Worm (Caenorhabditis elegans) whole organism, L1 larva: Measurements from ENCODE around the gene fbxc-19.

Experiments used
- C04F5.9 ChIP-seq: sonication (generic microtip); optimal IDR thresholded peaks from 2 replicates; lab custom pipeline; 2016; ENCODE audit warnings: missing genetic modification characterization, missing compliant biosample characterization
- C16A3.4 ChIP-seq: fragments of 150-350 bp; optimal IDR thresholded peaks from 2 replicates; lab custom pipeline; 2014; ENCODE audit warnings: missing biosample characterization, missing genetic modification characterization
- Y116A8C.19 ChIP-seq: sonication (generic microtip); optimal IDR thresholded peaks from 2 replicates; lab custom pipeline; 2016; ENCODE audit warnings: missing compliant biosample characterization, missing genetic modification characterization, borderline replicate concordance
- aha-1 ChIP-seq: fragments of 150-350 bp; optimal IDR thresholded peaks from 2 replicates; lab custom pipeline; 2014; ENCODE audit warnings: missing biosample characterization, missing genetic modification characterization
- alr-1 ChIP-seq: fragments of 200-800 bp; sonication (Bioruptor generic); optimal IDR thresholded peaks from 2 replicates; lab custom pipeline; 2018; ENCODE audit warnings: borderline replicate concordance, mild to moderate bottlenecking, missing genetic modification characterization, missing compliant biosample characterization
- aly-2 ChIP-seq: fragments of 150-350 bp; optimal IDR thresholded peaks from 2 replicates; lab custom pipeline; 2014; ENCODE audit warnings: missing biosample characterization, missing genetic modification characterization
- blmp-1 ChIP-seq: fragments of 150-350 bp; optimal IDR thresholded peaks from 2 replicates; lab custom pipeline; 2014; ENCODE audit warnings: missing biosample characterization, missing genetic modification characterization
- ceh-88 ChIP-seq: fragments of 200-800 bp; sonication (Bioruptor generic); IDR thresholded peaks from 2 replicates; pipeline ENCODE4 v1.3.6; 2022; ENCODE audit warnings: missing genetic modification characterization, missing compliant biosample characterization
- ces-1 ChIP-seq: fragments of 150-350 bp; optimal IDR thresholded peaks from 2 replicates; lab custom pipeline; 2014; ENCODE audit warnings: missing biosample characterization, missing genetic modification reagents, missing genetic modification characterization
- efl-1 ChIP-seq, 4 experiments: fragments of 150-350 bp; optimal IDR thresholded peaks in 3 of 4; peaks in 1 of 4; 1 replicate in 1 of 4; 2 replicates in 3 of 4; lab custom pipeline; 2014; ENCODE audit warnings: missing biosample characterization in 2 of 4, missing genetic modification characterization in 2 of 4, missing genetic modification reagents in 2 of 4
- egl-13 ChIP-seq: sonication (generic microtip); optimal IDR thresholded peaks from 2 replicates; lab custom pipeline; 2016; ENCODE audit warnings: missing genotype, missing genetic modification reagents, missing genetic modification characterization, missing compliant biosample characterization
- egl-27 ChIP-seq, 2 experiments: fragments of 150-350 bp in 1 of 2; sonication (generic microtip); optimal IDR thresholded peaks; 3 replicates each; lab custom pipeline; 2017 to 2018; ENCODE audit warnings: missing biosample characterization in 2 of 2, missing genetic modification characterization in 2 of 2, missing genetic modification reagents in 2 of 2
- elt-2 ChIP-seq: sonication (generic microtip); optimal IDR thresholded peaks from 2 replicates; lab custom pipeline; 2016; ENCODE audit warnings: missing genetic modification characterization, mild to moderate bottlenecking, inconsistent platforms, missing compliant biosample characterization, missing genetic modification reagents
- elt-3 ChIP-seq, 6 experiments: fragments of 150-350 bp in 1 of 6; sonication (generic microtip); optimal IDR thresholded peaks; 2 replicates each; lab custom pipeline; 2017 to 2018; ENCODE audit warnings: missing biosample characterization in 6 of 6, missing genetic modification characterization in 6 of 6, inconsistent platforms in 1 of 6
- fkh-10 ChIP-seq: sonication (generic microtip); optimal IDR thresholded peaks from 2 replicates; lab custom pipeline; 2017; ENCODE audit warnings: missing biosample characterization, missing genetic modification reagents, missing genetic modification characterization
- fos-1 ChIP-seq: fragments of 150-350 bp; optimal IDR thresholded peaks from 2 replicates; lab custom pipeline; 2014; ENCODE audit warnings: missing biosample characterization, missing genetic modification characterization
- grh-1 ChIP-seq: fragments of 200-800 bp; sonication (Bioruptor generic); IDR thresholded peaks from 2 replicates; pipeline ENCODE4 v1.3.6; 2022; ENCODE audit warnings: missing genetic modification reagents, missing genetic modification characterization, missing compliant biosample characterization
- hlh-4 ChIP-seq: sonication (generic microtip); optimal IDR thresholded peaks from 2 replicates; lab custom pipeline; 2016; ENCODE audit warnings: mild to moderate bottlenecking, missing genetic modification characterization, missing compliant biosample characterization
- hpl-2 ChIP-seq: fragments of 150-350 bp; optimal IDR thresholded peaks from 2 replicates; lab custom pipeline; 2014; ENCODE audit warnings: missing biosample characterization, missing genetic modification reagents, missing genetic modification characterization
- lin-13 ChIP-seq: fragments of 150-350 bp; optimal IDR thresholded peaks from 2 replicates; lab custom pipeline; 2014; ENCODE audit warnings: missing biosample characterization, missing genetic modification reagents, missing genetic modification characterization
- lin-35 ChIP-seq, 2 experiments: fragments of 150-350 bp; optimal IDR thresholded peaks; 2 replicates each; lab custom pipeline; 2014; ENCODE audit warnings: missing biosample characterization in 2 of 2, missing genetic modification characterization in 2 of 2, missing genetic modification reagents in 2 of 2
- lin-39 ChIP-seq: fragments of 150-350 bp; optimal IDR thresholded peaks from 2 replicates; lab custom pipeline; 2014; ENCODE audit warnings: missing biosample characterization, missing genetic modification reagents, missing genetic modification characterization
- lir-3 ChIP-seq: sonication (generic microtip); optimal IDR thresholded peaks from 2 replicates; lab custom pipeline; 2016; ENCODE audit warnings: mild to moderate bottlenecking, missing genetic modification characterization, moderate library complexity, missing compliant biosample characterization; ENCODE audit not compliant: poor library complexity
- mab-9 ChIP-seq: fragments of 200-800 bp; sonication (Bioruptor generic); IDR thresholded peaks from 2 replicates; pipeline ENCODE4 v1.3.6; 2022; ENCODE audit warnings: missing genetic modification reagents, missing genetic modification characterization, missing compliant biosample characterization
- mdl-1 ChIP-seq, 2 experiments: fragments of 150-350 bp; optimal IDR thresholded peaks; 2 replicates each; lab custom pipeline; 2014 to 2017; ENCODE audit warnings: missing biosample characterization in 2 of 2, missing genetic modification characterization in 2 of 2, inconsistent platforms in 1 of 2
- mef-2 ChIP-seq: fragments of 150-350 bp; optimal IDR thresholded peaks from 2 replicates; lab custom pipeline; 2014; ENCODE audit warnings: missing biosample characterization, missing genetic modification characterization
- mep-1 ChIP-seq: fragments of 150-350 bp; optimal IDR thresholded peaks from 2 replicates; lab custom pipeline; 2014; ENCODE audit warnings: missing biosample characterization, missing genetic modification characterization
- nhr-20 ChIP-seq: sonication (generic microtip); optimal IDR thresholded peaks from 2 replicates; lab custom pipeline; 2016; ENCODE audit warnings: mild to moderate bottlenecking, missing genetic modification characterization, missing compliant biosample characterization
- nhr-237 ChIP-seq: fragments of 150-350 bp; optimal IDR thresholded peaks from 2 replicates; lab custom pipeline; 2014; ENCODE audit warnings: missing biosample characterization, missing genetic modification characterization
- nhr-28 ChIP-seq: fragments of 150-350 bp; optimal IDR thresholded peaks from 2 replicates; lab custom pipeline; 2014; ENCODE audit warnings: missing biosample characterization, missing genetic modification characterization
- nhr-47 ChIP-seq: sonication (generic microtip); optimal IDR thresholded peaks from 2 replicates; lab custom pipeline; 2016; ENCODE audit warnings: mild to moderate bottlenecking, missing genetic modification characterization, moderate library complexity, missing compliant biosample characterization
- nhr-76 ChIP-seq: sonication (generic microtip); optimal IDR thresholded peaks from 2 replicates; lab custom pipeline; 2017; ENCODE audit warnings: missing biosample characterization, missing genetic modification characterization
- nhr-85 ChIP-seq: sonication (generic microtip); peaks from one replicate; lab custom pipeline; 2016; ENCODE audit warnings: missing genetic modification characterization, inconsistent platforms, missing compliant biosample characterization
- nhr-90 ChIP-seq: sonication (generic microtip); optimal IDR thresholded peaks from 2 replicates; lab custom pipeline; 2016; ENCODE audit warnings: mild to moderate bottlenecking, missing genetic modification characterization, missing compliant biosample characterization; ENCODE audit not compliant: poor library complexity
- pax-3 ChIP-seq: fragments of 200-800 bp; sonication (Bioruptor generic); optimal IDR thresholded peaks from 2 replicates; lab custom pipeline; 2018; ENCODE audit warnings: mild to moderate bottlenecking, missing genetic modification characterization, moderate library complexity, missing compliant biosample characterization
- rnt-1 ChIP-seq: sonication (generic microtip); optimal IDR thresholded peaks from 2 replicates; lab custom pipeline; 2016; ENCODE audit warnings: mild to moderate bottlenecking, missing genetic modification characterization, moderate library complexity, missing compliant biosample characterization
- skn-1 ChIP-seq: fragments of 150-350 bp; optimal IDR thresholded peaks from 2 replicates; lab custom pipeline; 2014; ENCODE audit warnings: missing biosample characterization, missing genetic modification characterization
- sox-4 ChIP-seq: sonication (generic microtip); optimal IDR thresholded peaks from 2 replicates; lab custom pipeline; 2016; ENCODE audit warnings: missing genetic modification characterization, missing compliant biosample characterization
- sptf-1 ChIP-seq: fragments of 150-350 bp; optimal IDR thresholded peaks from 2 replicates; lab custom pipeline; 2014; ENCODE audit warnings: missing biosample characterization, missing genetic modification characterization
- swsn-7 ChIP-seq: sonication (generic microtip); optimal IDR thresholded peaks from 2 replicates; lab custom pipeline; 2016; ENCODE audit warnings: missing genetic modification characterization, missing compliant biosample characterization
- tlp-1 ChIP-seq: fragments of 150-350 bp; optimal IDR thresholded peaks from 2 replicates; lab custom pipeline; 2014; ENCODE audit warnings: missing biosample characterization, missing genetic modification characterization
- unc-30 ChIP-seq: sonication (generic microtip); optimal IDR thresholded peaks from 2 replicates; lab custom pipeline; 2017; ENCODE audit warnings: missing biosample characterization, missing genetic modification characterization
- unc-62 ChIP-seq: fragments of 150-350 bp; optimal IDR thresholded peaks from 2 replicates; lab custom pipeline; 2014; ENCODE audit warnings: missing biosample characterization, missing genetic modification reagents, missing genetic modification characterization
- zag-1 ChIP-seq: fragments of 150-350 bp; optimal IDR thresholded peaks from 2 replicates; lab custom pipeline; 2014; ENCODE audit warnings: missing biosample characterization, missing genetic modification characterization
- zip-4 ChIP-seq: fragments of 200-800 bp; sonication (Bioruptor generic); optimal IDR thresholded peaks from 2 replicates; lab custom pipeline; 2018; ENCODE audit warnings: mild to moderate bottlenecking, missing genetic modification characterization, moderate library complexity, missing compliant biosample characterization

The fbxc-19 gene

DNA sequence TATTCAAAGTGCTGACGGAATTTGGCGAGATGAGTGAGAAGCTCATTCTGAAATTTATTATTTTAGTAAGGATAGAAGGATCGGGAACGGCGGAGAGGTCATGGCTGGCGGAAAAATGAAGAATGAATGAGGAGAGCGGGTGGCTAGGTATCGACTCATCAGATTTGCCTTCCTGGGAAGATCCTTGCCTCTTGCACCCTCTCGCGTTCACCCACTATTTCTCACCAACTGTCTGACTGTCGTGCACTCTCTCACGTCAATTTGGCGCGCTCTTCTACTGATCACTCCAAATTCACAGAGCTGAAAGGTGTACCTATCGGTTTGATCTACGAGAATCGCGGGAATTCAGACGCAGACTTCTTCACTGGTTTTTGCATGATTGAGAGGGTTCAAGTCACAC lies 27.8 kb downstream of the fbxc-19 start, which contains the start of gene fbxb-97:
fbxb-97 (minus strand) TSS at position 53 of the 400 bp plus-strand sequence.
- TF ChIP-seq grh-1 (GFP tag; lab: Robert Waterston, UW) (no peak), efl-1 (optimal IDR thresholded peaks at IDR 0.05; lab: Kevin White, UChicago) (peak in 1 of 2 experiments; percentile 48), efl-1 (GFP tag; optimal IDR thresholded peaks at IDR 0.05 in 1 of 2; lab: Kevin White, UChicago) (no peak)

DNA sequence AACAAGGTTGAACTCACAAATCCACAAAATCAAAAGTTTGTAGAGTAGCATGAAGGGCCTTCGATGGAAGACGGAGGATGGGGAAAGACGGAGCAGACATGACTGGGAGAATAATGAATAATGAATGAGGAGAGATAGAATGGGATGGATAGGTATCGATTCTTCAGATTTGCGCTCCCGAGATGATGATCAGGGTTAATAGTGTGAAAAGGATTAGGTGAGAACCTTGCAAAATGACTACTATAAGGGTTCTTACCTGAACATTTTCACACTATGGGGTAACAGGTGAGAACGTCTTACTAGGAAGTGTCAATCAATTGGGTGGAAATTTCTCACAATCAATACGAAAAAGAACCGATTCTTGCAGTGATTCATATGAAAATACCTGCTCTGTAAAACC lies 30.0 kb downstream of the fbxc-19 start, which contains the start of gene fbxb-96:
fbxb-96 (minus strand) TSS at position 101 of the 400 bp plus-strand sequence.
- no peak for TF ChIP-seq skn-1 (tag; lab: Kevin White, UChicago)
- TF ChIP-seq C04F5.9 = no peak

DNA sequence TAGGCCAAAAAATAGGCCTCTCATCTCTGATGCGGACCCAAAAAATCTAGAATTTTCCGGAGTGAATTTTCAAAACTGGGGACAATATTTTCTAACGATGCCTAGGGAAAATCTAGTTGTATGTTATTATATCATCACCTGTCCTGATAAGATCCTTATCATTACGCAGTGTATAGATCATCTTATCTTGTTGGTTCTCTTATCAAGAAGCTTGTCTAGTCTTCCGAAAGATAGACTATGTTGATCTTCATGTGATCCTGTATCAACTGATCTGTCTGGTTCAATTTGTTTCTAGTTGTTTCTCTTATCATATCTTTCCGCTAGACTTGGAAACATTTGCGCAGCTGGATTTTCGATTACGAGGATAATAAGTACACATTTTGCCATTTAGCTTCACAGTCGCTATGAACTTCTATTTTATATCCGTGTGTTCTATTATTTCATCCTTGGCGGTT lies 30.6 kb downstream of the fbxc-19 start, which contains the start of gene C52E2.3:
C52E2.3 (plus strand) TSS at position 405 of the 455 bp plus-strand sequence.
- peak in 5 of 6 experiments; percentile 56 to 80 (median 70) for TF ChIP-seq elt-3 (tag; optimal IDR thresholded peaks at IDR 0.05; lab: Kevin White, UChicago)
- no peak for TF ChIP-seq sox-4
- no peak for TF ChIP-seq unc-62 (GFP tag; lab: Kevin White, UChicago)
- TF ChIP-seq nhr-237 (tag; lab: Kevin White, UChicago) = no peak
- peak; percentile 26 for TF ChIP-seq blmp-1 (tag; lab: Kevin White, UChicago)
- no peak for TF ChIP-seq nhr-20
- no peak for TF ChIP-seq tlp-1 (tag; lab: Kevin White, UChicago)
- TF ChIP-seq alr-1 (tag; lab: Kevin White, UChicago) = no peak
- TF ChIP-seq aly-2 (tag; lab: Kevin White, UChicago) = no peak
- TF ChIP-seq elt-2 = peak; percentile 81
- no peak for TF ChIP-seq egl-27 (tag; optimal IDR thresholded peaks at IDR 0.05; lab: Kevin White, UChicago)
- TF ChIP-seq, all 84 proteins: peak for 3

DNA sequence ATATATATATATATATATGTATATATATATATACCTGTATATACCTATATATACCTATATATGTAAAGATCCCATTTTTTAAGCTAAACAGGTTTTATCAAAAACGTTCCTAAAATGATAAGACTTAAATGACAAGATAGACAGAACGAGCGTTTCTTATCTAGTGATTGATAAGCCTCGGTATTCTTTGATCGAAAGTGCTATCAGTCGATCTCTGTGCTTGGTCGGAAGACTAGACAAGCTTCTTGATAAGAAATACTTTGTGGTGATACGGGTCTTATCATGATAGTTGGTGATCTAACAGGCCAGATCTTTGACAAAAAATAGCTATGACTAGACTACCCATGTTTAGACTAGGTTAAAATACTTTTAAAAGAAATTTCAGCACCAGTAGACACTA lies 31.4 kb downstream of the fbxc-19 start:
- no peak for TF ChIP-seq aly-2 (tag; lab: Kevin White, UChicago)
- no peak for TF ChIP-seq nhr-85
- TF ChIP-seq nhr-90 = peak; percentile 48
- no peak for TF ChIP-seq zag-1 (tag; lab: Kevin White, UChicago)
- TF ChIP-seq blmp-1 (tag; lab: Kevin White, UChicago) = peak; percentile 40
- no peak for TF ChIP-seq mep-1 (tag; lab: Kevin White, UChicago)
- no peak for TF ChIP-seq rnt-1
- no peak for TF ChIP-seq fkh-10 (GFP tag; lab: Kevin White, UChicago)
- no peak for TF ChIP-seq egl-27 (tag; optimal IDR thresholded peaks at IDR 0.05; lab: Kevin White, UChicago)
- peak in 1 of 2 experiments; percentile 7 for TF ChIP-seq mdl-1 (tag; optimal IDR thresholded peaks at IDR 0.05; lab: Kevin White, UChicago)
- no peak for TF ChIP-seq lin-13
- no peak for TF ChIP-seq aha-1 (tag; lab: Kevin White, UChicago)
- no peak for TF ChIP-seq swsn-7 (tag; lab: Kevin White, UChicago)
- TF ChIP-seq hpl-2 = no peak
- peak; percentile 58 for TF ChIP-seq nhr-20
- TF ChIP-seq nhr-76 (tag; lab: Kevin White, UChicago) = no peak
- TF ChIP-seq efl-1 (optimal IDR thresholded peaks at IDR 0.05; lab: Kevin White, UChicago) = no peak
- peak in 1 of 2 experiments; percentile 35 for TF ChIP-seq efl-1 (GFP tag; optimal IDR thresholded peaks at IDR 0.05 in 1 of 2; lab: Kevin White, UChicago)
- TF ChIP-seq mab-9 (GFP tag; lab: Robert Waterston, UW) = no peak
- no peak for TF ChIP-seq nhr-28
- TF ChIP-seq egl-13 (tag; lab: Kevin White, UChicago) = no peak
- no peak for TF ChIP-seq C16A3.4 (tag; lab: Kevin White, UChicago)
- no peak for TF ChIP-seq zip-4 (GFP tag; lab: Kevin White, UChicago)
- TF ChIP-seq sptf-1 (tag; lab: Kevin White, UChicago) = no peak
- TF ChIP-seq Y116A8C.19 (tag; lab: Kevin White, UChicago) = no peak
- peak in 1 of 2 experiments; percentile 40 for TF ChIP-seq lin-35 (GFP tag; optimal IDR thresholded peaks at IDR 0.05; lab: Kevin White, UChicago)
- no peak for TF ChIP-seq hlh-4
- TF ChIP-seq unc-62 (GFP tag; lab: Kevin White, UChicago) = no peak
- no peak for TF ChIP-seq unc-30 (tag; lab: Kevin White, UChicago)
- no peak for TF ChIP-seq fos-1 (tag; lab: Kevin White, UChicago)
- TF ChIP-seq nhr-47 (tag; lab: Kevin White, UChicago) = no peak
- no peak for TF ChIP-seq skn-1 (tag; lab: Kevin White, UChicago)
- no peak for TF ChIP-seq ces-1 (GFP tag; lab: Kevin White, UChicago)
- no peak for TF ChIP-seq lir-3 (tag; lab: Kevin White, UChicago)
- peak; percentile 30 for TF ChIP-seq pax-3 (tag; lab: Kevin White, UChicago)
- TF ChIP-seq lin-39 (tag; lab: Kevin White, UChicago) = no peak
- no peak for TF ChIP-seq ceh-88 (GFP tag; lab: Robert Waterston, UW)
- no peak for TF ChIP-seq mef-2 (tag; lab: Kevin White, UChicago)
